Worm (Caenorhabditis elegans) whole organism, dauer: Measurements from ENCODE around the gene prx-10.

Source experiments
- unc-62 ChIP-seq: sonication (generic microtip); optimal IDR thresholded peaks from 2 replicates; lab custom pipeline; 2017; ENCODE audit warnings: missing biosample characterization, missing genetic modification reagents, missing genetic modification characterization

prx-10 gene

DNA sequence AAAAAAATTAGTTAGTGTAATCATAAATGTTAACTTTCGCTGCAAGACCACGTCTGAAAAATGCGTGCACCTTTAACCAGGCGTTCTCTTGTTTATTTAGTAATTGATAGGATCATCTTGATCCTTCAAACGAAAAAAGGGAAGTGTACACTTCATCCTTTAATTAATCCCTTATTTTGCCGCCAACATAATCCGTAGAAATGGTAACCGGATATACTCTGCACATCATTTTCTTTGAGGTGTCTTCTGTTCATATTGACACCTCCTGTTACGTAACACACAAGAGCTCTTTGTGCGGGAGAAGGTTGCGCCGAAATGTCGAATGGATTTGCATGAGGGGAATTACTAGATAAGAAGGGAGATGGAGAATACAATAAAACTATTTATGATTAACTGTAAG lies 12.5 kb downstream of the prx-10 start:
- TF ChIP-seq unc-62 (GFP tag; lab: Kevin White, UChicago), result no peak

DNA sequence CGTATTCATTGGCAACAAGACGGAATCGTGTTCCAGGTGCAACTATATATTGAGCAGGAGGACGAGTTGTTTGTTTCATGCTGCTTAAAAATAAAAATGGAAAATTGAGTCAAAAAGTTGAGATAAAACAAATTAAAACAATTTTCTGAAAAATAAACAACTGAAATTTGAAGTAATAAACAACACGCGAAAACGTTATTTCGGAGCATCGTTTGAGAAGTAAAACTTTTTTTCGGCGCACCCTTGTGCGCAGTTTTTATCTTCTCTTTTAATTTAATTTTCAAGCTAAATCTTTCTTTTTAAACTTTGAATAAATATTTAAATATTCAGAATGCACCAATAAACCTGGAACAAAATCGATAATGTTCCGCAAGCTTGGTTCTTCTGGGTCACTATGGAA lies 17.9 kb downstream of the prx-10 start, which contains the start of the genes sumv-1 and gop-1:
sumv-1 (minus strand) TSS at position 80 of the 400 bp plus-strand sequence.
gop-1 (plus strand) TSS at position 331 of the 400 bp plus-strand sequence.
- no peak for TF ChIP-seq unc-62 (GFP tag; lab: Kevin White, UChicago)

DNA sequence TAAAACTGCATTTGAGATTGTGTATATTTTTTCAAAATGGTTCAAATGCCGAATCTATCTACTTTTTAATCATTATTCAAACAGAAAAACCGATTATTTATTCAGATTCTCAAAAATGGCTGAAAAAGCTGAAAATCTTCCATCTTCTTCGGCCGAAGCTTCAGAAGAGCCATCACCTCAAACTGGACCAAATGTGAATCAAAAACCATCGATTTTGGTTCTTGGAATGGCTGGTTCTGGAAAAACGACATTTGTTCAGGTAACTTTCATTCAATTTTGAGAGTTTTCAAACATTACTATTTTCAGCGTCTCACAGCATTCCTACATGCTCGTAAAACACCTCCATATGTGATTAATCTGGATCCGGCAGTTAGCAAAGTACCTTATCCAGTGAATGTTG lies 22.7 kb downstream of the prx-10 start, which contains the start of gene gop-2:
gop-2 (plus strand) TSS at position 106 of the 400 bp plus-strand sequence.
- TF ChIP-seq unc-62 (GFP tag; lab: Kevin White, UChicago), result no peak

ce11 chrIII:5260394-5260793 lies 24.2 kb downstream of the prx-10 start, which contains the start of gene gop-3:
TSS of gene gop-3 (plus strand) at chrIII:5260694.
- no peak for TF ChIP-seq unc-62 (GFP tag; lab: Kevin White, UChicago)

- TF ChIP-seq unc-62 (GFP tag; lab: Kevin White, UChicago), result no peak
Measured at ce11 chrIII:5263299-5263993, 27.2 kb downstream of the prx-10 start, which contains the start of the genes C34E10.9 and hap-1. TSS of gene C34E10.9 (minus strand) at chrIII:5263399. TSS of gene hap-1 (plus strand) at chrIII:5263943.

DNA sequence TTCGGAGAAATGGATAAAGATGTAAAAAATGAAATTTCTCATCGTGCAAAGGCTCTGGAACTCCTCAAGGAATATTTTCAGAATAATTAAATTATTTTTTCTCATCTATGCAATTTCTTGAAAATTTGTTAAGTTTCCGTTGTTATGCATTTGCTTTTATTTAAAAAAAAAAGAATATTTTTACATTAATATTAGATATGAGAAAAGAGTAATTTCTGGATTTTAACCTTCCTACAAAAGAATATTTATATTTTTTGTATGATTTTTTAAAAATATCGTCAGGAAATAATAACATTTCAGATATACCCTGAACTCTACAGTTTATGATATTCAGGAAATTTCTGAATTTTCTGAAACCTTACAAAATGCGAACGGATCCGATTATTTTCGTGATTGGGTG lies 28.6 kb downstream of the prx-10 start, which contains the start of gene gro-1:
gro-1 (plus strand) TSS at position 301 of the 400 bp plus-strand sequence.
- TF ChIP-seq unc-62 (GFP tag; lab: Kevin White, UChicago), result no peak

ce11 chrIII:5267217-5267906 lies 31.2 kb downstream of the prx-10 start, which contains the start of gene ZC395.5:
TSS of gene ZC395.5 (plus strand) at chrIII:5267848.
- TF ChIP-seq unc-62 (GFP tag; lab: Kevin White, UChicago), result no peak

- TF ChIP-seq unc-62 (GFP tag; lab: Kevin White, UChicago), result no peak
Measured at ce11 chrIII:5268486-5268885, 32.3 kb downstream of the prx-10 start.

DNA sequence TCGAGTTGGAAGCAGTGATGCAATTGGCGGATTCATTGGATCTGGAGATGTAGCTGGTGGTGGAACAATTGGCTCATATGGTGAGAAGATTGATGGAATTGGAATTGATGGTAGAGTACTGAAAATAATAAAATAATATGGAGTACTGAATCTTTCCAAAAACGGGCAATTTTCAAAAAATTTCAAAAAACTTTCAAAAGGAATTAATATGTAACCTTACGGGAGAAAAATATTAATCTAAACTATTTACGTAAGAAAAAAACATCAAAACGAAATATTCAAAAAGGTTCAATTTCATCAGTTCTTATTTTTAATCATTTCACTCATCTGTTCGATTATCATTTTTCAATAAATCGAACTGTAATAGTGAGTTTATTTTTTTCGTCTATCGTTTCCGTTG lies 33.6 kb downstream of the prx-10 start, which contains the start of gene ZC395.4:
ZC395.4 (plus strand) TSS at position 301 of the 400 bp plus-strand sequence.
- TF ChIP-seq unc-62 (GFP tag; lab: Kevin White, UChicago), result no peak

DNA sequence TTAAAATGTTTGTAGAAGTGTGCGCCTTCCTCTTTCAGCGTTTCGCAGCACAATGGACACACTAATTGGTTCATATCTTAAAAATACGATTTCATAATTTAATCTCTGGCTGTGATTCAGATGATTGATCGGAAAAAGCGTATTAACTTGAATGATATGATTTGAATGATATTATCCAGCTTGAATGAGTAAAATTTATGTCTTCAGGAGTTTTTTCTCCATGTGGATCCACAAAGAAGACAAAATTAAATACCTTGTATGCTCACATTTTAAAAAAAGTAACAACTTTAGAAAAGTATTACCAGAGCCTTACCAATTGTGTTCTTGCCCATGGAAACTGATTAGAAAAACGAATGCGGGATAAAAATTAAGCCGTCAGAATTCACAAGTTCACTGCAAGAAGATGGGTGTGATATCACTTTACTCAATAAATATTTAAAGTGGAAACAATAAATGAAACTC lies 37.2 kb downstream of the prx-10 start, which contains the start of gene ztf-8:
ztf-8 (minus strand) TSS at position 76 of the 462 bp plus-strand sequence.
- no peak for TF ChIP-seq unc-62 (GFP tag; lab: Kevin White, UChicago)

- TF ChIP-seq unc-62 (GFP tag; lab: Kevin White, UChicago), result no peak
Measured at ce11 chrIII:5274250-5274649, 38.0 kb downstream of the prx-10 start.

ce11 chrIII:5274715-5275355 lies 38.6 kb downstream of the prx-10 start, which contains the start of the genes daf-41 and toc-1:
TSS of gene daf-41 (minus strand) at chrIII:5274765.
TSS of gene toc-1 (plus strand) at chrIII:5275251.
- no peak for TF ChIP-seq unc-62 (GFP tag; lab: Kevin White, UChicago)

DNA sequence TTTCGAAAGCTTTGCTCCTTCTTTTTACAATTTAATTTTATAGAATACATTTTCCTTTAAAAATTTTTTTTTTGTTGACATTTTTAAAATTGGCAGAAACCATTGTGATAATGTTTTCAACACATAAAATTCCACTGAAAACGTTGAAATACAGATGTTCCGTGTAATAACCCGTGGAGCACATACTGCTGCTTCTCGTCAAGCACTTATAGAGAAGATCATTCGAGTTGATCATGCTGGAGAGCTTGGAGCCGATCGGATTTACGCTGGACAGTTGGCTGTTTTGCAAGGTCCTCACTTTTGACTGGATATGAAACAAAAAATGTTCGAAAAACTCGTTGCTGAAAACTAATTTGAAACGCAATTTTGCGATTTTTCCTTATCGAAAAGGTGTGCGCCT lies 41.5 kb downstream of the prx-10 start, which contains the start of gene clk-1:
clk-1 (plus strand) TSS at position 155 of the 400 bp plus-strand sequence.
- TF ChIP-seq unc-62 (GFP tag; lab: Kevin White, UChicago), result no peak

DNA sequence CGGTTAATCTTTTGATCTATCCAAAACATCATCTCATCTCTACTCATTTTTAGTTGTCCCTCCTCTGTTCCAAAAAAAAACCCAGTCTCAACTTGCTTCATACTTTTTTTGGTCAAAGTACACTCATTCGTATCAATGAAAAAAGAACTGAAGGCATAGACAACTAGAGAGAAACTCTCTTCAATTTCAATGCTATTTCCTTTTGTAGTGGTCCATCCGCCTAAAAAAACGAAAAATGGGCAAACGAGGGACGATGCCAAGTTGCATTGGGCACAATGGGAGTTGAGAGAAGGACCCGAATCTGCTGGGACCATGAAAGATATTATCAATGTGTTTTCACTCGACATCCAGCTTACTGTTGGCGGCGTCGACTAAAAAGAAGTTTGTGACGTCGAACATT lies 44.0 kb downstream of the prx-10 start:
- no peak for TF ChIP-seq unc-62 (GFP tag; lab: Kevin White, UChicago)

- TF ChIP-seq unc-62 (GFP tag; lab: Kevin White, UChicago), result no peak
Measured at ce11 chrIII:5285484-5285883, 49.3 kb downstream of the prx-10 start.
